Worm (Caenorhabditis elegans) whole organism, L3 larva: Measurements from ENCODE around the gene Y48A6B.14.

Experiments used
- jun-1 ChIP-seq: fragments of 150-350 bp; optimal IDR thresholded peaks from 2 replicates; lab custom pipeline; 2014; ENCODE audit warnings: missing biosample characterization, missing genetic modification reagents, missing genetic modification characterization
- nhr-77 ChIP-seq: fragments of 150-350 bp; optimal IDR thresholded peaks from 2 replicates; lab custom pipeline; 2014; ENCODE audit warnings: missing biosample characterization, missing genetic modification characterization
- pqm-1 ChIP-seq: fragments of 150-350 bp; optimal IDR thresholded peaks from 2 replicates; lab custom pipeline; 2017; ENCODE audit warnings: missing biosample characterization, missing genetic modification characterization, inconsistent platforms

DNA sequence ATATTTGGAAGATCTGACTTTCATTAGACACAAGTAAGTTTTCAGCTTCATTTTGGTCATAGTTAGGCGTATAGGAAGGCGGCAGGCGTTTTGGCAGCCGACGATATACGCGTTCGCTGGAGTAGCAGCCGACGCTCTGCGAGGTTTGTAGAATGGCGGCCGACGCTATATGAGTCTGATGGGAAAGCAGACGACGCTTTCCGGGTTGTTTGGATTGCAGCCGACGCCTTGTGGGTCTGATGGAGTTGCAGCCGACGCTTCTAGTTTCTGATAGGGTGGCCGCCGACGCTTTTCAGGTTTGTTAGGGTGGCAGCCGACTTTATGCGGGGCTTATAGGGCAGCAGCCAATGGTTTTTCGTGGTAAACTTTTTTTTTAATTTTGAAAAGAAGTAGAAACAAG lies 28.6 kb upstream of the Y48A6B.14 start:
- no peak for TF ChIP-seq pqm-1 (tag; lab: Kevin White, UChicago)
- TF ChIP-seq nhr-77, result no peak
- TF ChIP-seq jun-1 (tag; lab: Kevin White, UChicago), result no peak
